Worm (Caenorhabditis elegans) whole organism, L1 larva: ENCODE data around the gene F58F12.4.

ENCODE experiments used
- F16B12.6 ChIP-seq: fragments of 150-350 bp; optimal IDR thresholded peaks from 2 replicates; lab custom pipeline; 2014; ENCODE audit warnings: missing biosample characterization, missing genetic modification characterization
- Y116A8C.19 ChIP-seq: sonication (generic microtip); optimal IDR thresholded peaks from 2 replicates; lab custom pipeline; 2016; ENCODE audit warnings: missing compliant biosample characterization, missing genetic modification characterization, borderline replicate concordance
- aha-1 ChIP-seq: fragments of 150-350 bp; optimal IDR thresholded peaks from 2 replicates; lab custom pipeline; 2014; ENCODE audit warnings: missing biosample characterization, missing genetic modification characterization
- blmp-1 ChIP-seq: fragments of 150-350 bp; optimal IDR thresholded peaks from 2 replicates; lab custom pipeline; 2014; ENCODE audit warnings: missing biosample characterization, missing genetic modification characterization
- ceh-63 ChIP-seq: fragments of 200-800 bp; sonication (Bioruptor generic); optimal IDR thresholded peaks from 2 replicates; lab custom pipeline; 2018; ENCODE audit warnings: mild to moderate bottlenecking, missing genetic modification characterization, missing compliant biosample characterization
- ceh-90 ChIP-seq: sonication (generic microtip); optimal IDR thresholded peaks from 2 replicates; lab custom pipeline; 2016; ENCODE audit warnings: missing genetic modification characterization, missing compliant biosample characterization
- dsc-1 ChIP-seq: sonication (generic microtip); optimal IDR thresholded peaks from 2 replicates; lab custom pipeline; 2016; ENCODE audit warnings: mild to moderate bottlenecking, missing genetic modification characterization, missing compliant biosample characterization
- efl-3 ChIP-seq: fragments of 200-800 bp; sonication (Bioruptor generic); optimal IDR thresholded peaks from 2 replicates; lab custom pipeline; 2018; ENCODE audit warnings: mild to moderate bottlenecking, missing genetic modification characterization, missing compliant biosample characterization
- egl-13 ChIP-seq: sonication (generic microtip); optimal IDR thresholded peaks from 2 replicates; lab custom pipeline; 2016; ENCODE audit warnings: missing genotype, missing genetic modification reagents, missing genetic modification characterization, missing compliant biosample characterization
- elt-3 ChIP-seq, 6 experiments: fragments of 150-350 bp in 1 of 6; sonication (generic microtip); optimal IDR thresholded peaks; 2 replicates each; lab custom pipeline; 2017 to 2018; ENCODE audit warnings: missing biosample characterization in 6 of 6, missing genetic modification characterization in 6 of 6, inconsistent platforms in 1 of 6
- ets-5 ChIP-seq: fragments of 200-800 bp; sonication (Bioruptor generic); IDR thresholded peaks from 2 replicates; pipeline ENCODE4 v1.3.6; 2022; ENCODE audit warnings: missing genetic modification characterization, missing compliant biosample characterization
- fkh-10 ChIP-seq: sonication (generic microtip); optimal IDR thresholded peaks from 2 replicates; lab custom pipeline; 2017; ENCODE audit warnings: missing biosample characterization, missing genetic modification reagents, missing genetic modification characterization
- fkh-8 ChIP-seq: sonication (generic microtip); optimal IDR thresholded peaks from 2 replicates; lab custom pipeline; 2016; ENCODE audit warnings: mild to moderate bottlenecking, missing genetic modification characterization, missing compliant biosample characterization
- fos-1 ChIP-seq: fragments of 150-350 bp; optimal IDR thresholded peaks from 2 replicates; lab custom pipeline; 2014; ENCODE audit warnings: missing biosample characterization, missing genetic modification characterization
- hlh-17 ChIP-seq: fragments of 200-800 bp; sonication (Bioruptor generic); optimal IDR thresholded peaks from 2 replicates; lab custom pipeline; 2018; ENCODE audit warnings: missing genetic modification characterization, mild to moderate bottlenecking, missing compliant biosample characterization, moderate library complexity, borderline replicate concordance
- isw-1 ChIP-seq: fragments of 200-800 bp; sonication (Bioruptor generic); IDR thresholded peaks from 2 replicates; pipeline ENCODE4 v1.3.6; 2022; ENCODE audit warnings: missing genetic modification characterization, missing compliant biosample characterization
- lin-14 ChIP-seq: fragments of 200-800 bp; sonication (Bioruptor generic); optimal IDR thresholded peaks from 2 replicates; lab custom pipeline; 2018; ENCODE audit warnings: mild to moderate bottlenecking, missing genetic modification characterization, moderate library complexity, missing compliant biosample characterization
- lin-35 ChIP-seq, 2 experiments: fragments of 150-350 bp; optimal IDR thresholded peaks; 2 replicates each; lab custom pipeline; 2014; ENCODE audit warnings: missing biosample characterization in 2 of 2, missing genetic modification characterization in 2 of 2, missing genetic modification reagents in 2 of 2
- lin-39 ChIP-seq: fragments of 150-350 bp; optimal IDR thresholded peaks from 2 replicates; lab custom pipeline; 2014; ENCODE audit warnings: missing biosample characterization, missing genetic modification reagents, missing genetic modification characterization
- mab-9 ChIP-seq: fragments of 200-800 bp; sonication (Bioruptor generic); IDR thresholded peaks from 2 replicates; pipeline ENCODE4 v1.3.6; 2022; ENCODE audit warnings: missing genetic modification reagents, missing genetic modification characterization, missing compliant biosample characterization
- mdl-1 ChIP-seq, 2 experiments: fragments of 150-350 bp; optimal IDR thresholded peaks; 2 replicates each; lab custom pipeline; 2014 to 2017; ENCODE audit warnings: missing biosample characterization in 2 of 2, missing genetic modification characterization in 2 of 2, inconsistent platforms in 1 of 2
- nhr-12 ChIP-seq: sonication (generic microtip); optimal IDR thresholded peaks from 2 replicates; lab custom pipeline; 2017; ENCODE audit warnings: missing biosample characterization, missing genetic modification characterization
- nhr-19 ChIP-seq: fragments of 200-800 bp; sonication (Bioruptor generic); conservative IDR thresholded peaks from 2 replicates; pipeline ENCODE4 v1.3.6; 2022; ENCODE audit warnings: missing genetic modification characterization, missing compliant biosample characterization
- nhr-237 ChIP-seq: fragments of 150-350 bp; optimal IDR thresholded peaks from 2 replicates; lab custom pipeline; 2014; ENCODE audit warnings: missing biosample characterization, missing genetic modification characterization
- nhr-28 ChIP-seq: fragments of 150-350 bp; optimal IDR thresholded peaks from 2 replicates; lab custom pipeline; 2014; ENCODE audit warnings: missing biosample characterization, missing genetic modification characterization
- nhr-47 ChIP-seq: sonication (generic microtip); optimal IDR thresholded peaks from 2 replicates; lab custom pipeline; 2016; ENCODE audit warnings: mild to moderate bottlenecking, missing genetic modification characterization, moderate library complexity, missing compliant biosample characterization
- nhr-76 ChIP-seq: sonication (generic microtip); optimal IDR thresholded peaks from 2 replicates; lab custom pipeline; 2017; ENCODE audit warnings: missing biosample characterization, missing genetic modification characterization
- nhr-77 ChIP-seq: fragments of 150-350 bp; optimal IDR thresholded peaks from 2 replicates; lab custom pipeline; 2014; ENCODE audit warnings: missing biosample characterization, missing genetic modification characterization
- nhr-84 ChIP-seq: sonication (generic microtip); optimal IDR thresholded peaks from 2 replicates; lab custom pipeline; 2017; ENCODE audit warnings: missing biosample characterization, missing genetic modification characterization
- nhr-90 ChIP-seq: sonication (generic microtip); optimal IDR thresholded peaks from 2 replicates; lab custom pipeline; 2016; ENCODE audit warnings: mild to moderate bottlenecking, missing genetic modification characterization, missing compliant biosample characterization; ENCODE audit not compliant: poor library complexity
- pag-3 ChIP-seq: sonication (generic microtip); optimal IDR thresholded peaks from 2 replicates; lab custom pipeline; 2017; ENCODE audit warnings: missing genetic modification characterization, mild to moderate bottlenecking, missing compliant biosample characterization, antibody characterized with exemption, borderline replicate concordance; ENCODE audit not compliant: insufficient read depth
- pax-3 ChIP-seq: fragments of 200-800 bp; sonication (Bioruptor generic); optimal IDR thresholded peaks from 2 replicates; lab custom pipeline; 2018; ENCODE audit warnings: mild to moderate bottlenecking, missing genetic modification characterization, moderate library complexity, missing compliant biosample characterization
- rnt-1 ChIP-seq: sonication (generic microtip); optimal IDR thresholded peaks from 2 replicates; lab custom pipeline; 2016; ENCODE audit warnings: mild to moderate bottlenecking, missing genetic modification characterization, moderate library complexity, missing compliant biosample characterization
- skn-1 ChIP-seq: fragments of 150-350 bp; optimal IDR thresholded peaks from 2 replicates; lab custom pipeline; 2014; ENCODE audit warnings: missing biosample characterization, missing genetic modification characterization
- snpc-4 ChIP-seq: fragments of 150-350 bp; optimal IDR thresholded peaks from 2 replicates; lab custom pipeline; 2014; ENCODE audit warnings: missing biosample characterization, missing genetic modification characterization
- snu-23 ChIP-seq: sonication (generic microtip); optimal IDR thresholded peaks from 2 replicates; lab custom pipeline; 2016; ENCODE audit warnings: missing genetic modification characterization, missing compliant biosample characterization
- sox-4 ChIP-seq: sonication (generic microtip); optimal IDR thresholded peaks from 2 replicates; lab custom pipeline; 2016; ENCODE audit warnings: missing genetic modification characterization, missing compliant biosample characterization
- sptf-1 ChIP-seq: fragments of 150-350 bp; optimal IDR thresholded peaks from 2 replicates; lab custom pipeline; 2014; ENCODE audit warnings: missing biosample characterization, missing genetic modification characterization
- sup-37 ChIP-seq: fragments of 200-800 bp; sonication (Bioruptor generic); optimal IDR thresholded peaks from 2 replicates; lab custom pipeline; 2018; ENCODE audit warnings: mild to moderate bottlenecking, missing genetic modification characterization, missing compliant biosample characterization
- tbx-2 ChIP-seq: sonication (generic microtip); optimal IDR thresholded peaks from 2 replicates; lab custom pipeline; 2016; ENCODE audit warnings: missing genetic modification characterization, missing compliant biosample characterization
- unc-30 ChIP-seq: sonication (generic microtip); optimal IDR thresholded peaks from 2 replicates; lab custom pipeline; 2017; ENCODE audit warnings: missing biosample characterization, missing genetic modification characterization
- unc-62 ChIP-seq: fragments of 150-350 bp; optimal IDR thresholded peaks from 2 replicates; lab custom pipeline; 2014; ENCODE audit warnings: missing biosample characterization, missing genetic modification reagents, missing genetic modification characterization
- unc-86 ChIP-seq: sonication (generic microtip); optimal IDR thresholded peaks from 2 replicates; lab custom pipeline; 2016; ENCODE audit warnings: missing genetic modification characterization, missing compliant biosample characterization
- unc-98 ChIP-seq: fragments of 200-800 bp; sonication (Bioruptor generic); IDR thresholded peaks from 2 replicates; pipeline ENCODE4 v1.3.6; 2022; ENCODE audit warnings: missing genetic modification characterization, missing compliant biosample characterization
- vab-15 ChIP-seq: sonication (generic microtip); optimal IDR thresholded peaks from 2 replicates; lab custom pipeline; 2017; ENCODE audit warnings: missing genotype, mild to moderate bottlenecking, missing genetic modification characterization, missing compliant biosample characterization
- zag-1 ChIP-seq: fragments of 150-350 bp; optimal IDR thresholded peaks from 2 replicates; lab custom pipeline; 2014; ENCODE audit warnings: missing biosample characterization, missing genetic modification characterization
- zip-4 ChIP-seq: fragments of 200-800 bp; sonication (Bioruptor generic); optimal IDR thresholded peaks from 2 replicates; lab custom pipeline; 2018; ENCODE audit warnings: mild to moderate bottlenecking, missing genetic modification characterization, moderate library complexity, missing compliant biosample characterization
- ztf-11 ChIP-seq, 2 experiments: sonication (generic microtip); optimal IDR thresholded peaks; 2 replicates each; lab custom pipeline; 2016 to 2017; ENCODE audit warnings: missing genetic modification characterization in 2 of 2, missing biosample characterization in 1 of 2, missing compliant biosample characterization in 1 of 2

F58F12.4 gene

DNA sequence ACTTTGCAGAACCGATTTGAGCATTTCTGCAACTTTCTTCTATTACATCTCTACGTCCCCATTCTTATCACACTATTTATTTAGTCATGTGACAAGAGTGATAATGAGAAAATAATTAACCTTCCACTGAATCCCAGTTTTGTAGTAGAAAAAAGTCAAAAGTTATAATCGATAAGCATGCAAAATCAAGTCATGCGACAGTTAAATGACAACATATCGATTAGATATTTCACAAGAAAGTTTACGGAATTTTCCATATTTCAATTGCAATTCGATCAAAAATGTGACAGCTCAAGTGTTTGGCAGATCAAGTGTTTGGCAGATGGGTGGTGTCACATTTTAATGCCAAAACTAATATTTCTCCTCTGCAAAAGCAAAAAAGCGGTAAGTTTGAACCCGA, 11.9 kb upstream of the F58F12.4 start (continued):
- no peak for TF ChIP-seq nhr-12 (tag; lab: Kevin White, UChicago)
- no peak for TF ChIP-seq snpc-4 (tag; lab: Kevin White, UChicago)
- TF ChIP-seq nhr-76 (tag; lab: Kevin White, UChicago): no peak
- TF ChIP-seq sptf-1 (tag; lab: Kevin White, UChicago): no peak
- no peak for TF ChIP-seq nhr-237 (tag; lab: Kevin White, UChicago)
- no peak for TF ChIP-seq mdl-1 (tag; optimal IDR thresholded peaks at IDR 0.05; lab: Kevin White, UChicago)
- TF ChIP-seq zag-1 (tag; lab: Kevin White, UChicago): no peak
- TF ChIP-seq ceh-63 (GFP tag; lab: Kevin White, UChicago): no peak
- no peak for TF ChIP-seq rnt-1
- TF ChIP-seq fkh-10: no peak
- no peak for TF ChIP-seq pag-3 (tag; lab: Kevin White, UChicago)
- TF ChIP-seq sup-37 (GFP tag; lab: Kevin White, UChicago): no peak
- no peak for TF ChIP-seq ceh-90 (tag; lab: Kevin White, UChicago)
- no peak for TF ChIP-seq elt-3 (tag; optimal IDR thresholded peaks at IDR 0.05; lab: Kevin White, UChicago)
- no peak for TF ChIP-seq hlh-17
- TF ChIP-seq nhr-90 (tag; lab: Kevin White, UChicago): peak; percentile 23
- no peak for TF ChIP-seq zip-4 (GFP tag; lab: Kevin White, UChicago)
- TF ChIP-seq sox-4 (tag; lab: Kevin White, UChicago): no peak
- TF ChIP-seq fkh-8 (tag; lab: Kevin White, UChicago): no peak
- TF ChIP-seq F16B12.6 (tag; lab: Kevin White, UChicago): no peak
- TF ChIP-seq vab-15 (tag; lab: Kevin White, UChicago): no peak
- no peak for TF ChIP-seq egl-13 (tag; lab: Kevin White, UChicago)
- no peak for TF ChIP-seq nhr-84 (tag; lab: Kevin White, UChicago)
- TF ChIP-seq lin-35 (GFP tag; optimal IDR thresholded peaks at IDR 0.05; lab: Kevin White, UChicago): peak in 1 of 2 experiments; percentile 55
- TF ChIP-seq nhr-77 (tag; lab: Kevin White, UChicago): no peak
- no peak; the same call in 1 of the 2 replicates for TF ChIP-seq nhr-19 (GFP tag; lab: Robert Waterston, UW)

ce11 chrII:6376693-6377092, 9.9 kb upstream of the F58F12.4 start:
- TF ChIP-seq snu-23: no peak

DNA sequence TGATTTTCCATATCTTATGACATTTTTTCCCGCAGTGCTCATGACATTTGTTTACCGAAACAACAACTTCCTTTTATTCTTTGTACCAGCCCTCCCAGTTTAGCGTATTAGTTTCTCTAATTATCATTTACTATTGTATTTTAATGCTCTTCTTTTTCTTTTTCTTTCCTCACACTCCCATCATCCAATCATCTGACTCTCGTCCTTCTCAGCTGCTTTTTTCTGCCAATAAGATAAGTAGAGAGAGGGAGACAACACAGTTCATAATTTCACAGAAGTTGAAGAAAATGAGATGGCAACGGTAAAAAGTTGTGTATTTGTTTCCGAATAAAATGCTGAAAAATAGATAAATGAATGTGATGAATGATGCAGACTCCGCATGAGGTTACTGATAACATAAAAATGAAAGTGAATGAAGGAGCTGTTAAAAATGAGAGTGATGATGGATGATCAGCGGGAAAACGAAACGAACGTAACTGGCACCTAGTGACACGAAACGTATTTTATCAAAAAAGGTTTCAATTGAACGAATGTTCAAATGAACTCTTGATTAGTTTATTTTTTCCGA, 9.1 kb upstream of the F58F12.4 start:
- no peak for TF ChIP-seq nhr-90 (tag; lab: Kevin White, UChicago)
- TF ChIP-seq fos-1: no peak
- TF ChIP-seq nhr-28 (tag; lab: Kevin White, UChicago): no peak
- TF ChIP-seq unc-98 (GFP tag; lab: Robert Waterston, UW): no peak
- no peak for TF ChIP-seq ztf-11 (tag; optimal IDR thresholded peaks at IDR 0.05; lab: Kevin White, UChicago)
- TF ChIP-seq lin-39 (tag; lab: Kevin White, UChicago): no peak
- TF ChIP-seq mab-9 (GFP tag; lab: Robert Waterston, UW): no peak
- TF ChIP-seq pag-3 (tag; lab: Kevin White, UChicago): no peak
- TF ChIP-seq pax-3 (tag; lab: Kevin White, UChicago): no peak
- no peak for TF ChIP-seq efl-3 (GFP tag; lab: Kevin White, UChicago)
- no peak for TF ChIP-seq rnt-1
- TF ChIP-seq nhr-47 (tag; lab: Kevin White, UChicago): no peak
- TF ChIP-seq unc-30 (tag; lab: Kevin White, UChicago): no peak
- peak; percentile 13 for TF ChIP-seq lin-14 (GFP tag; lab: Kevin White, UChicago)
- TF ChIP-seq isw-1 (GFP tag; lab: Robert Waterston, UW): no peak
- no peak for TF ChIP-seq Y116A8C.19 (tag; lab: Kevin White, UChicago)
- no peak for TF ChIP-seq skn-1 (tag; lab: Kevin White, UChicago)
- no peak for TF ChIP-seq unc-86 (tag; lab: Kevin White, UChicago)
- TF ChIP-seq tbx-2 (tag; lab: Kevin White, UChicago): no peak
- TF ChIP-seq unc-62: no peak
- no peak for TF ChIP-seq sptf-1 (tag; lab: Kevin White, UChicago)
- TF ChIP-seq ceh-63 (GFP tag; lab: Kevin White, UChicago): no peak
- TF ChIP-seq ets-5: no peak
- no peak for TF ChIP-seq aha-1
- no peak for TF ChIP-seq nhr-237 (tag; lab: Kevin White, UChicago)
- no peak for TF ChIP-seq dsc-1 (tag; lab: Kevin White, UChicago)
- no peak for TF ChIP-seq ceh-90 (tag; lab: Kevin White, UChicago)
- TF ChIP-seq egl-13 (tag; lab: Kevin White, UChicago): no peak
- peak; percentile 33 for TF ChIP-seq blmp-1 (tag; lab: Kevin White, UChicago)
- TF ChIP-seq zag-1 (tag; lab: Kevin White, UChicago): no peak
